Worm (Caenorhabditis elegans): Measurements from ENCODE around the gene asp-1.

The asp-1 gene

DNA sequence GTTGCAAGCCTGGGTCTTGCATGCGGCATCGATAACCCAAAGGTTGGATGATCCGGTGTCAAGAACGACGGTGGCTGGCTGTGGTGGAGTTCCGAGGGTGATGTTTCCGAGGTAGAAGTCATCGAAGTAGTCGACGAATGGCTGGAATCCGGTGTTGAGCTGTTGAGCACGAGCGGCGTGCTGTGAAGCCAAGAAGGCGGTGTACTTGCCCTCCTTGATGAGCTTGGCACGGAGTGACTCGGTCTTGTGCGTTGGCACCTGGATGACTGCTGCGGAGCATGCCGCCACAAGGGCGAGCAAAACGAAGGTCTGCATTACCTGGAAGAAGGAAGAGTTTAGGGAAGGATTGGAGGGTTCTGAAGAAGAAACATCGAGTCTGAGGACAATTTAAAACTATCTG lies at the start of gene asp-1:
asp-1 (minus strand) TSS at position 315 of the 400 bp plus-strand sequence.
- no peak for TF ChIP-seq ceh-31 (tag; optimal IDR thresholded peaks at IDR 0.05)
- TF ChIP-seq sox-4 (tag; optimal IDR thresholded peaks at IDR 0.05): no peak
- TF ChIP-seq ttx-3 (tag; optimal IDR thresholded peaks at IDR 0.05): no peak
- TF ChIP-seq pha-2 (tag; optimal IDR thresholded peaks at IDR 0.05): no peak

DNA sequence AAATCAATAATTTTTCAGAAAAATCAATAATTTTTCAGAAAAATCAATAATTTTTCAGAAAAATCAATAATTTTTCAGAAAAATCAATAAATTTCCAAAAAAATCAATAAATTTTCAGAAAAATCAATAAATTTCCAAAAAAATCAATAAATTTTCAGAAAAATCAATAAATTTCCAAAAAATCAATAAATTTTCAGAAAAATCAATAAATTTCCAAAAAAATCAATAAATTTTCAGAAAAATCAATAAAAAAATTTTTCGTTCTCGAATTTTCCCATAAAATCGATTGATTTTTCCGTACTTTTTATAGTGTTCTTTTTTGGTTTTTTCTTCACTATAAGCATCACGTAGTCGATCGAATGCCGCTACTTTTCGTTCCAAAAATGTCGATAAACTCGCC lies 49.6 kb upstream of the asp-1 start:
- TF ChIP-seq ceh-48 (tag; optimal IDR thresholded peaks at IDR 0.05): peak; percentile 43

DNA sequence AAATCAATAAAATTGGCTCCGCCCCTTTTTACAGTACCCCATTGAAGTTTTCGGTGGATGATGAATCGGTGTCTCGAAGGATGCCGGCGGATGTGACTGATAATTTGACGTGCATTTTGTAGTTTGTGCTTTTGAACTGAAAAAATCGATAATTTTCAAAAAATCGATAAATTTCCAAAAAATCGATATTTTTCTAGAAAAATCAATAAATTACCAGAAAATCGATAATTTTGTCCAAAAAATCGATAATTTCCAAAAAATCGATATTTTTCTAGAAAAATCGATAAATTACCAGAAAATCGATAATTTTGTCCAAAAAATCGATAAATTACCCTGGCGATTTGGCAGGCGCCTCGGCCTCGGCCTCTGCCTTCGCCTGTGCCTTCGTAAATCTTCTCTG lies 49.0 kb upstream of the asp-1 start:
- no peak for TF ChIP-seq ceh-34 (tag; optimal IDR thresholded peaks at IDR 0.05)
- TF ChIP-seq ceh-48 (tag; optimal IDR thresholded peaks at IDR 0.05): peak; percentile 59
- no peak for TF ChIP-seq ceh-24 (tag; optimal IDR thresholded peaks at IDR 0.05)
- TF ChIP-seq elt-2 (tag; optimal IDR thresholded peaks at IDR 0.05): no peak
- TF ChIP-seq hlh-13 (GFP tag; optimal IDR thresholded peaks at IDR 0.05): no peak
- no peak for TF ChIP-seq K09A11.1 (tag; optimal IDR thresholded peaks at IDR 0.05; ENCODE audit: insufficient read depth)

DNA sequence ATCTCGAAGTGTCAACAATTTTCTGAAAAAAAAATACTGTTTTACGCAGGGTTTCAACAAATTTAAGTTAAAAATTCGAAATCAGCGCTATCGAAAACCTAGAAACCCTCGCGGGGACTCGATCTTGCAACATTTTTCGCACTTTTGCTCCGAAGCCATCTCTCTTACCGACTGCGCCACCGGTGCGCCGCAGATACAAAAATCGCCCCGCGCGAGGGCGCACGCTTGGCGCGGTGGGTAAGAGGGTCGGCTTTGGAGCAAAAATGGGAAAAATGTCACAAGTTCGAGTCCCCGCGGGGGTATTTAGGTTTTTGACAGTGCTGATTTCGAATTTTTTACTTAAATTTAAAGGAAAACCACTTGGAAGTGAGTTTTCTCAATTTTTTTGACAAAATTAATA lies 40.3 kb upstream of the asp-1 start:
- TF ChIP-seq hlh-15 (tag; optimal IDR thresholded peaks at IDR 0.05) (no peak), ref-2 (tag; optimal IDR thresholded peaks at IDR 0.05) (no peak)

ce11 chrV:19087426-19087825 lies 36.9 kb upstream of the asp-1 start, which contains the start of gene nhr-145:
Gene nhr-145, plus strand, starts transcription at chrV:19087723.
- TF ChIP-seq ceh-2 (tag; optimal IDR thresholded peaks at IDR 0.05) (no peak), ceh-48 (tag; optimal IDR thresholded peaks at IDR 0.05) (peak; percentile 39), dve-1 (tag; optimal IDR thresholded peaks at IDR 0.05) (no peak)

ce11 chrV:19083789-19084188 lies 33.2 kb upstream of the asp-1 start:
- TF ChIP-seq T23F11.4 (GFP tag; optimal IDR thresholded peaks at IDR 0.05) (no peak), ceh-18 (tag; optimal IDR thresholded peaks at IDR 0.05) (no peak), dve-1 (tag; optimal IDR thresholded peaks at IDR 0.05) (no peak), ceh-14 (tag; optimal IDR thresholded peaks at IDR 0.05) (no peak), nfya-1 (tag; optimal IDR thresholded peaks at IDR 0.05) (no peak), C08G9.2 (tag; optimal IDR thresholded peaks at IDR 0.05) (no peak), ceh-9 (tag; optimal IDR thresholded peaks at IDR 0.05) (no peak), pros-1 (tag; optimal IDR thresholded peaks at IDR 0.05) (no peak), sdc-2 (tag; optimal IDR thresholded peaks at IDR 0.05) (no peak), pax-1 (tag; optimal IDR thresholded peaks at IDR 0.05) (no peak)

DNA sequence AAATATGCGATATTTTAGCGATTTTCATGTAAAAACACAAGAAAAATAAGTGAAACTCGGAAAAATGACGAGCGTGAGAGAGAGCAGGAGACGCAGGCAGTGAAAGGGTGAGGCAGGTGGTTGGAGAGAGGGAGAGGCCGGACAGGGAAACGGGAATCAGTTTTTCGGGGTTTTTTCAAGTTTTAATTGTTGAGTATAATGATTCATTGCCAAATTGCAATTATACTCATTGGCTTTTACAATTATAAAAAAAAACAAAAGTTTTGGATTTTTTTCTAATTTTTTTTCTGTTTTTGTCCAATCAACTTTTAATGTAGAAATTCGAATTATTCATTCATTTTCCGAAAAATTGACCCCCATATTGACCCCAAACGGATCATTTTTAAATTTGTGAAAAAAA lies 32.0 kb upstream of the asp-1 start, which contains the start of gene nhr-95:
nhr-95 (minus strand) TSS at position 101 of the 400 bp plus-strand sequence.
- TF ChIP-seq pha-2 (tag; optimal IDR thresholded peaks at IDR 0.05) (peak; percentile 31), K02D7.2 (tag; optimal IDR thresholded peaks at IDR 0.05) (peak; percentile 38), fkh-10 (GFP tag; optimal IDR thresholded peaks at IDR 0.05) (no peak), ceh-48 (tag; optimal IDR thresholded peaks at IDR 0.05) (no peak), lim-6 (tag; optimal IDR thresholded peaks at IDR 0.05) (no peak), Y22D7AL.16 (tag; optimal IDR thresholded peaks at IDR 0.05) (no peak)

- TF ChIP-seq ceh-30 (tag; optimal IDR thresholded peaks at IDR 0.05) (no peak), ceh-9 (tag; optimal IDR thresholded peaks at IDR 0.05) (no peak), dve-1 (tag; optimal IDR thresholded peaks at IDR 0.05) (no peak), dmd-4 (tag; optimal IDR thresholded peaks at IDR 0.05; ENCODE audit: borderline replicate concordance) (no peak), ets-4 (tag; optimal IDR thresholded peaks at IDR 0.05) (no peak), hlh-13 (GFP tag; optimal IDR thresholded peaks at IDR 0.05) (no peak), hlh-15 (tag; optimal IDR thresholded peaks at IDR 0.05) (no peak), gmeb-2 (tag; optimal IDR thresholded peaks at IDR 0.05) (no peak), ahr-1 (tag; optimal IDR thresholded peaks at IDR 0.05) (no peak), hlh-8 (tag; optimal IDR thresholded peaks at IDR 0.05) (no peak), hlh-30 (tag; optimal IDR thresholded peaks at IDR 0.05; ENCODE audit: insufficient read depth) (no peak), C08G9.2 (tag; optimal IDR thresholded peaks at IDR 0.05) (no peak), pag-3 (tag; optimal IDR thresholded peaks at IDR 0.05; ENCODE audit: borderline replicate concordance) (no peak), ceh-18 (tag; optimal IDR thresholded peaks at IDR 0.05) (no peak), madf-2 (tag; optimal IDR thresholded peaks at IDR 0.05) (no peak)
Observed at ce11 chrV:19076835-19077234, 26.3 kb upstream of the asp-1 start.
